Fruit fly (Drosophila melanogaster): ENCODE measurements around the gene Arglu1.

Arglu1 gene

DNA sequence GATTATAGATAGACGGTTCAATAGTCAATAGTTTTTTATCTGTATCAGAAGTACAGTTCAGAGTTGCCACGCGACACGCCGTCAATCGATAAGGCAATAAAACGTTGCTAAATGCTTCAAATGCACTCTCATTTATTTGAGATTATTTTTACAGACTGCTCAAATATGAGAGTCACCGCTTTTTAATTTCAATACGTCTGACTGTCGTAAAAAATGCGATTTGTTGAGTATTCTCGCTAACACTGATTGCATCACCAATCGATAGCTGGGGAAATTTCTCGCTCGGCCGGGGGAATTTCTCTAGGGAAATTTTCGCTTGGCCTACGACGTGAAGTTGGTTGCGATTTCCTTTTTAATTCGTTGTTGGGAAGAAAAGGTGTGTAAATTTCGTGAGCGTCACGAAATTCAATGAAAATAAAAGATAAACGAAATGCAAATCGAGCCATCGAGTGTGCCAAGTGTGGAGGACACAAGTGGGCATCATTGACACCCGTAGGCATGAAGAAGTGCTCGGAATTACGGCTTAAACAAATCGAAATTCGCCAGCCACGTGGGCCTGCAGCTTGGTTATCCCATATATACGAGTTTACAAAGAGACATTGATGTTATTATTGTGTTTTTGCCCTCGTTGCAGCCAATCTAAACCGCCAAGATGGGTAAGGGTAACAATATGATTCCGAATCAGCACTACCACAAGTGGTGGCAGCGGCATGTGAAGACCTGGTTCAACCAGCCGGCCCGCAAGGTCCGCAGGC, 29.2 kb upstream of the Arglu1 start, which contains the start of the genes Dref and RpL13 (continued):
- TF ChIP-seq schlank (tag; optimal IDR thresholded peaks at IDR 0.05) (peak; percentile 95), CG31441 (GFP tag; IDR thresholded peaks at IDR 0.05) (peak; percentile 80), zf30C (GFP tag; optimal IDR thresholded peaks at IDR 0.05) (peak; percentile 63), corto (GFP tag; optimal IDR thresholded peaks at IDR 0.05) (peak; percentile 77), CG11695 (GFP tag; IDR thresholded peaks at IDR 0.05) (peak; percentile 59; the same call in 1 of the 3 replicates), CG17802 (tag; optimal IDR thresholded peaks at IDR 0.05) (peak; percentile 53), CG10979 (tag; optimal IDR thresholded peaks at IDR 0.05) (peak; percentile 75), CG4854 (GFP tag; optimal IDR thresholded peaks at IDR 0.05) (peak; percentile 86), CG33557 (GFP tag; optimal IDR thresholded peaks at IDR 0.05) (peak; percentile 89), Dad (GFP tag; optimal IDR thresholded peaks at IDR 0.05) (peak; percentile 85), Doc2 (GFP tag; IDR thresholded peaks at IDR 0.05) (no peak), fd102C (GFP tag; optimal IDR thresholded peaks at IDR 0.05) (peak; percentile 85), CG11085 (GFP tag; IDR thresholded peaks at IDR 0.05) (peak; percentile 49; the same call in 1 of the 2 replicates), Spps (tag; optimal IDR thresholded peaks at IDR 0.05) (peak; percentile 74), gce (GFP tag; IDR thresholded peaks at IDR 0.05) (peak; percentile 90), H2.0 (GFP tag; IDR thresholded peaks at IDR 0.05) (peak; percentile 48; the same call in 1 of the 2 replicates), Lim3 (GFP tag; IDR thresholded peaks at IDR 0.05) (no peak), Fer2 (tag; optimal IDR thresholded peaks at IDR 0.05) (peak; percentile 86), hkb (optimal IDR thresholded peaks at IDR 0.05) (no peak), hkb (GFP tag; IDR thresholded peaks at IDR 0.05) (peak; percentile 89), Dp (GFP tag; optimal IDR thresholded peaks at IDR 0.05) (peak; percentile 73), Tbp (GFP tag; optimal IDR thresholded peaks at IDR 0.05) (no peak), hth (optimal IDR thresholded peaks at IDR 0.05) (no peak), CG15073 (GFP tag; optimal IDR thresholded peaks at IDR 0.05) (no peak), kay (GFP tag; optimal IDR thresholded peaks at IDR 0.05) (peak; percentile 36), Hr51 (GFP tag; optimal IDR thresholded peaks at IDR 0.05) (peak; percentile 81 to 88), az2 (GFP tag; optimal IDR thresholded peaks at IDR 0.05) (peak; percentile 66), scrt (GFP tag; optimal IDR thresholded peaks at IDR 0.05) (peak; percentile 85), CG15479 (GFP tag; optimal IDR thresholded peaks at IDR 0.05) (peak; percentile 79), gem (tag; optimal IDR thresholded peaks at IDR 0.05) (peak; percentile 73), CG4328 (GFP tag; optimal IDR thresholded peaks at IDR 0.05) (peak; percentile 95), CG10209 (GFP tag; optimal IDR thresholded peaks at IDR 0.05) (peak; percentile 88), ham (GFP tag; IDR thresholded peaks at IDR 0.05) (0 out of 2 replicates have a peak, but pooled peaks have one; percentile 5), MESR4 (GFP tag; optimal IDR thresholded peaks at IDR 0.05) (peak; percentile 98), Xrp1 (GFP tag; IDR thresholded peaks at IDR 0.05) (peak; percentile 58; the same call in 1 of the 2 replicates), pb (GFP tag; optimal IDR thresholded peaks at IDR 0.05) (peak; percentile 91), Mes4 (GFP tag; optimal IDR thresholded peaks at IDR 0.05) (peak; percentile 95), CG11560 (tag; IDR thresholded peaks at IDR 0.05) (0 out of 3 replicates have a peak, but pooled peaks have one; percentile 11), CG10543 (GFP tag; optimal IDR thresholded peaks at IDR 0.05) (peak; percentile 98), Taf1 (GFP tag; IDR thresholded peaks at IDR 0.05) (no peak; the same call in 1 of the 2 replicates), chn (GFP tag; optimal IDR thresholded peaks at IDR 0.05) (peak; percentile 64), nau (GFP tag; optimal IDR thresholded peaks at IDR 0.05) (no peak), yki (optimal IDR thresholded peaks at IDR 0.05) (no peak), CG15696 (tag; optimal IDR thresholded peaks at IDR 0.05) (peak; percentile 55), CG10267 (tag; optimal IDR thresholded peaks at IDR 0.05) (peak; percentile 94), CG1832 (GFP tag; optimal IDR thresholded peaks at IDR 0.05) (no peak), sisA (GFP tag; IDR thresholded peaks at IDR 0.05) (0 out of 2 replicates have a peak, but pooled peaks have one; percentile 19), nerfin-2 (GFP tag; IDR thresholded peaks at IDR 0.05; ENCODE audit: partially characterized antibody) (peak; percentile 83), CG1233 (GFP tag; optimal IDR thresholded peaks at IDR 0.05) (peak; percentile 93)
